Worm (Caenorhabditis elegans): ENCODE measurements around the gene spex-3.

Gene spex-3

DNA sequence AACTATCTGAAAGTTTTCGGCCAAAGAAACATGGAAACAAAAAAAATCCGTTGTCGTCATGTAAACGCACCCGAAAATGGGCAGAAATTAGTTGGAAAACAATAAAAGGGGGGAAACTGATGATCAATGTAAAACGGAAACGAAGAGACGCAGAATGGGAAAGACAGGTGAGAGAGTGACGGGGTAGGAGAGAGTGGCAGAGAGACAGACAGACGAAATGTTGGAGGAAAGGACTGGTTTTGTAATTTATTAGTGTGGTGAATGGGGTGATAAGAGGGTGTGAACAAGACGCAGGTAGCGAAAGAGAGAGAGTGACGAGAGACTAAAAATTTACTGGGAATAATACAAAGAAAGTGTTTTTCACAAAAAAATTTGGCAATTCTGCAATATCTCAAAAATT lies 21.2 kb downstream of the spex-3 start (continued):
- TF ChIP-seq F37D6.2 (tag; optimal IDR thresholded peaks at IDR 0.05) (no peak), dpl-1 (GFP tag; optimal IDR thresholded peaks at IDR 0.05) (peak; percentile 38)

DNA sequence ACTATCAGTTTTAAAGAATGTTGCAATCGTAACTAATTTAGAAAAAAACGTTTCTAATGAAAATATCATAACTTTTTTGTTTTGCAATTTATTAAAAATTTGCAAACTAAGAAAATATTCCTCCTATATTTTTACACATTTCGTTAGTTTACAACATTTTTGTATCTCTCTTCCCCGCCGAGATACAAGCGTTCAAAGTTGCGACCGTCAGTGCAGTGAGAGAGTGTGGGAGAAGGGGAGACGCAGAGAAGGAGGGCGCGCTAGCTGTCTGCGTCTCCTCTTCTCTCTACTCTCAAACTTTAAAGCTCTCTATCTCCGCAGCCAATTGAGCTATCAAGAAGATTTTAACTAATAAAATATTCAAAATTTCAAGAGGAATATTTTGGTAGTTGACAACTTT lies 21.8 kb downstream of the spex-3 start:
- TF ChIP-seq unc-62 (GFP tag; optimal IDR thresholded peaks at IDR 0.05 in 1 of 2) (peak in 1 of 2 experiments; percentile 62), unc-62 (tag; optimal IDR thresholded peaks at IDR 0.05) (no peak), nhr-102 (tag; optimal IDR thresholded peaks at IDR 0.05) (no peak)

DNA sequence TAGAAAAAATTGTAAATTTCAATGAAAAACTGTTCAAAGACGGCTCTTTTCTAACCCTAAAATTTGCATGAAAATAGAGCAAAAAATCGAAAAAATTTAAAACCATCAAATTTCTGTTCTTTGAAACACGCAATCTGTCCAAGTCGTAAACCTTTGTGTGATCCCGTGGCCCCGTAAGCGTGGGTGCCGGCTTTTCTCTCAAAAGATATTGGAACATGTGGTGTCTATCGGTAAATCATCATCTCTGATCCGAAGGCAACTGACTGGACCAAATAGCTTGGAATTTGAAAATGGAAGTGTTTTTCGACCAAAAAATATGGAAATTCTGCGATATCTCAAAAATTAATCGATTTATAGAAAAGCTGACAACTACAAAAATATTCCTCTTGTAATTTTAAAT lies 23.6 kb downstream of the spex-3 start:
- TF ChIP-seq cey-2 (tag; optimal IDR thresholded peaks at IDR 0.05; ENCODE audit: borderline replicate concordance, insufficient read depth) (no peak), unc-62 (GFP tag; optimal IDR thresholded peaks at IDR 0.05 in 1 of 2) (peak in 1 of 2 experiments; percentile 55), unc-62 (tag; optimal IDR thresholded peaks at IDR 0.05) (no peak)

DNA sequence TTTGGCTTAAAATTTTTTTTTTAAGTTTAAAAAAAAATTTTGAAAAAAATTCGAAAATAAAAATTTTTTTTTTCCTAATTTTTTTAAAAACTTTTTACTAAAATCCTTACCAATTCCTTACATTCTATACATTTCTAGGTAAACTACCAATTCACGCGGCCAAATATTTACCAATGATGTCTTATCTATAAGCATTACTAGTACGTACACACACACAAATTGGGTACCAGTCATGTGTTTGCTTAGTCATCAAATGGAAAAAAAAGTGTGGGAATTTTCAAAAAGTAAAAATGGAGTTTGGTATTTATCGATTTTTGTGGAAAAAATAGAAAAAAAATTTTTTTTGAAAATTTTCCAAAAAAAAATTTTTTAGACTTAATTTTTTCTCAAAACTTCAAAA lies 25.6 kb downstream of the spex-3 start, which contains the start of gene Y22D7AR.6:
Gene Y22D7AR.6, minus strand, starts transcription at position 134 of the 400 bp plus-strand sequence.
- TF ChIP-seq hlh-30 (tag; optimal IDR thresholded peaks at IDR 0.05; ENCODE audit: insufficient read depth) (peak; percentile 34), nhr-42 (GFP tag; IDR thresholded peaks at IDR 0.05) (no peak), attf-4 (tag; optimal IDR thresholded peaks at IDR 0.05) (no peak), dve-1 (tag; optimal IDR thresholded peaks at IDR 0.05; ENCODE audit: insufficient read depth) (peak; percentile 43), daf-16 (GFP tag; optimal IDR thresholded peaks at IDR 0.05) (no peak), daf-16 (tag; optimal IDR thresholded peaks at IDR 0.05) (peak; percentile 83), lsy-2 (tag; optimal IDR thresholded peaks at IDR 0.05) (no peak), nhr-6 (tag; optimal IDR thresholded peaks at IDR 0.05) (peak; percentile 1), R02D3.7 (tag; optimal IDR thresholded peaks at IDR 0.05) (no peak)

DNA sequence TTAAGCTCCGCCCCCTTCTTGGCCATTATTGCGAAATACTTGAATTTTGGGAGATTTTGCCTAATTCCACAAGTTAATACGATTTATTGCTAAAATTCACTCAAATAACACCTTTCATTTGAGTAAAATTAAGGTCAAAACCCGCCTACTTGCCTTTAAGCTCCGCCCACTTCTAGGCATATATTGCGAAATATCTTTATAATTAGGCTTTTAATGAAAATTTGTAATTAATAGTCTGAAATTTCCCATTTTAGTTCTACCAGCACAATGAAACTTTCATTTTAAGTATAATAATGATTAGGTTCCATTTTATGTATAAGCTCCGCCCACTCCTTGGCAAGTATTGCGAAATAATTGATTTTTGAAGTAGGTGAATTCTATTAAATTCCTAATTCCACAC lies 27.5 kb downstream of the spex-3 start:
- no peak for TF ChIP-seq zfp-3 (GFP tag; conservative IDR thresholded peaks at IDR 0.05)
- TF ChIP-seq madf-5 (GFP tag; IDR thresholded peaks at IDR 0.05) = no peak
- TF ChIP-seq lin-13 (GFP tag; optimal IDR thresholded peaks at IDR 0.05) = no peak
- TF ChIP-seq aha-1 (tag) = no peak
- no peak for TF ChIP-seq nhr-76 (tag; optimal IDR thresholded peaks at IDR 0.05)
- no peak for TF ChIP-seq mdl-1 (tag; optimal IDR thresholded peaks at IDR 0.05)
- no peak for TF ChIP-seq mep-1 (tag; optimal IDR thresholded peaks at IDR 0.05)
- no peak for TF ChIP-seq daf-8 (GFP tag; IDR thresholded peaks at IDR 0.05)
- TF ChIP-seq T20F7.1 (GFP tag; optimal IDR thresholded peaks at IDR 0.05) = no peak
- no peak for TF ChIP-seq zip-2 (tag; optimal IDR thresholded peaks at IDR 0.05)
- TF ChIP-seq lir-3 (tag; optimal IDR thresholded peaks at IDR 0.05) = no peak
- TF ChIP-seq ztf-11 (tag; optimal IDR thresholded peaks at IDR 0.05) = no peak
- no peak for TF ChIP-seq nhr-10 (tag; optimal IDR thresholded peaks at IDR 0.05)
- TF ChIP-seq dve-1 (tag; optimal IDR thresholded peaks at IDR 0.05; ENCODE audit: insufficient read depth) = no peak

DNA sequence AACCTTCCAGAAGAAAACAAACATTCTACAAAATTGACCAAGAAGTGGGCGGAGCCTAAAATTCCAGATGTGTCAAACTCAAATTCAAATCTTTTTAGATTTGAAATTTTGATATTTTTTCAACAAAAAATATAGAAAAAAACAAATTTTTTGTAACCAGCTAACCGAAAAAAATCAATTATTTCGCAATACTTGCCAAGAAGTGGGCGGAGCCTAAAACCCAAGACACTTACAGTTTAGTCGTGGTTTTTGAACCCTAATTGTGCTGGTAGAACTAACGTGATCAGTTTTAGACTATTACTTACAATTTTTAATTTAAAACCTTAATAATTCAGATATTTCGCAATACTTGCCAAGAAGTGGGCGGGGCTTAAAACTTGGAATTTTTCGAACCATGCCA lies 28.9 kb downstream of the spex-3 start:
- no peak for TF ChIP-seq egl-27 (tag; optimal IDR thresholded peaks at IDR 0.05)
- TF ChIP-seq aha-1 (tag) = peak; percentile 18

DNA sequence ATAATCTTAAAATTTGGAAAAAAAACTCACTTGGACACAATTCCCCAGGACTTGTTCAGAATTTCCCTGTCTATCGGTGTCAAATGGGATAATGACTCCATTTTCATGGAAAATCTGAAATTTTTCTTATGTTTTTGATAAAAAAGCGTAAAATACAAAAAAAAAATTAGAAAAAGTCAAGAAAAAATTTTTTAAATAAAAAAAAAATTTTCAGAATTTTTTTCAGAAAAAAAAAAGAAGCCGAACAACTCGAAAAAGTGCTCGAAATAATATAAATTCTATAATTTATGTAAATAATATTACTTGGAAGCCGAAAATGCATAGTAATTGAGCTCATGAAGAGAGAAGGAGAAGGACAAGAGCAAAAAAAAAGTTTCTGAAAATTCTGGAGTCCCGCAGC lies 33.7 kb downstream of the spex-3 start, which contains the start of gene glb-30:
Gene glb-30, minus strand, starts transcription at position 101 of the 400 bp plus-strand sequence.
- no peak for TF ChIP-seq lir-3 (tag; optimal IDR thresholded peaks at IDR 0.05)
- no peak for TF ChIP-seq vab-7 (GFP tag; IDR thresholded peaks at IDR 0.05)
- no peak for TF ChIP-seq mxl-3 (GFP tag; optimal IDR thresholded peaks at IDR 0.05)

All from whole organism, L4 larva.